Fruit fly (Drosophila melanogaster) whole organism, wandering third instar larva: Measurements from ENCODE around the gene mRpL27.

Source experiments
- CG32264 ChIP-seq: fragments of 200-800 bp; sonication (Bioruptor generic); optimal IDR thresholded peaks from 2 replicates; lab custom pipeline; 2016; ENCODE audit warnings: missing biosample characterization, missing genetic modification characterization
- Mio ChIP-seq: sonication (Bioruptor generic); optimal IDR thresholded peaks from 2 replicates; lab custom pipeline; 2016; ENCODE audit warnings: missing biosample characterization, missing genetic modification characterization
- dsf ChIP-seq: sonication (Bioruptor generic); optimal IDR thresholded peaks from 2 replicates; lab custom pipeline; 2016; ENCODE audit warnings: missing biosample characterization, missing genetic modification characterization, borderline replicate concordance
- pan ChIP-seq: fragments of >200 bp; optimal IDR thresholded peaks from 2 replicates; lab custom pipeline; 2017

- TF ChIP-seq dsf: no peak
- no peak for TF ChIP-seq Mio (GFP tag; lab: Kevin White, UChicago)
- no peak for TF ChIP-seq CG32264 (GFP tag; lab: Kevin White, UChicago)
- no peak for TF ChIP-seq pan
These were observed 45.4 kb downstream of the mRpL27 start for dm6 chr2L:4414059-4414458.
